Worm (Caenorhabditis elegans) whole organism, mixed stage, embryonic: Measurements from ENCODE around the gene alkb-1.

ENCODE experiments used
- cnd-1 ChIP-seq: fragments of 200-800 bp; sonication (Bioruptor generic); optimal IDR thresholded peaks from 2 replicates; lab custom pipeline; 2018; ENCODE audit warnings: mild to moderate bottlenecking, missing genetic modification characterization, missing compliant biosample characterization
- drap-1 ChIP-seq: fragments of 200-800 bp; sonication (Bioruptor generic); optimal IDR thresholded peaks from 3 replicates; lab custom pipeline; 2018; ENCODE audit warnings: mild to moderate bottlenecking, missing genetic modification characterization, missing compliant biosample characterization
- flh-1 ChIP-seq: fragments of 200-800 bp; sonication (Bioruptor generic); optimal IDR thresholded peaks from 2 replicates; lab custom pipeline; 2018; ENCODE audit warnings: mild to moderate bottlenecking, missing genetic modification characterization, moderate library complexity, missing compliant biosample characterization
- hlh-1 ChIP-seq: fragments of 150-350 bp; optimal IDR thresholded peaks from 2 replicates; lab custom pipeline; 2014; ENCODE audit warnings: missing biosample characterization, missing genetic modification reagents, missing genetic modification characterization
- lin-32 ChIP-seq: fragments of 200-800 bp; sonication (Bioruptor generic); optimal IDR thresholded peaks from 2 replicates; lab custom pipeline; 2018; ENCODE audit warnings: mild to moderate bottlenecking, missing genetic modification characterization, missing compliant biosample characterization
- lsy-2 ChIP-seq: fragments of 150-350 bp; optimal IDR thresholded peaks from 2 replicates; lab custom pipeline; 2014; ENCODE audit warnings: missing biosample characterization, missing genetic modification characterization
- mab-5 ChIP-seq: fragments of 150-350 bp; optimal IDR thresholded peaks from 2 replicates; lab custom pipeline; 2014; ENCODE audit warnings: missing biosample characterization, missing genetic modification characterization
- nhr-2 ChIP-seq: fragments of 150-350 bp; optimal IDR thresholded peaks from 2 replicates; lab custom pipeline; 2014; ENCODE audit warnings: missing biosample characterization, missing genetic modification characterization
- nhr-237 ChIP-seq: fragments of 150-350 bp; optimal IDR thresholded peaks from 2 replicates; lab custom pipeline; 2014; ENCODE audit warnings: missing biosample characterization, missing genetic modification characterization
- nhr-76 ChIP-seq: sonication (generic microtip); optimal IDR thresholded peaks from 2 replicates; lab custom pipeline; 2017; ENCODE audit warnings: missing biosample characterization, missing genetic modification characterization
- snpc-4 ChIP-seq: fragments of 150-350 bp; optimal IDR thresholded peaks from 2 replicates; lab custom pipeline; 2014; ENCODE audit warnings: missing biosample characterization, missing genetic modification characterization
- sptf-1 ChIP-seq: sonication (generic microtip); optimal IDR thresholded peaks from 2 replicates; lab custom pipeline; 2017; ENCODE audit warnings: mild to moderate bottlenecking, missing genetic modification characterization, moderate library complexity, missing compliant biosample characterization
- unc-39 ChIP-seq: fragments of 150-350 bp; optimal IDR thresholded peaks from 2 replicates; lab custom pipeline; 2014; ENCODE audit warnings: missing biosample characterization, missing genetic modification characterization
- unc-62 ChIP-seq: fragments of 150-350 bp; optimal IDR thresholded peaks from 2 replicates; lab custom pipeline; 2014; ENCODE audit warnings: missing biosample characterization, missing genetic modification reagents, missing genetic modification characterization

- TF ChIP-seq flh-1 (GFP tag; lab: Kevin White, UChicago): no peak
- TF ChIP-seq unc-62 (GFP tag; lab: Kevin White, UChicago): no peak
- no peak for TF ChIP-seq nhr-76 (tag; lab: Kevin White, UChicago)
- no peak for TF ChIP-seq nhr-237 (tag; lab: Kevin White, UChicago)
- TF ChIP-seq snpc-4 (tag; lab: Kevin White, UChicago): no peak
- TF ChIP-seq sptf-1 (tag; lab: Kevin White, UChicago): no peak
- no peak for TF ChIP-seq drap-1 (GFP tag; lab: Kevin White, UChicago)
- no peak for TF ChIP-seq lin-32
- TF ChIP-seq lsy-2 (tag; lab: Kevin White, UChicago): no peak
- TF ChIP-seq unc-39 (tag; lab: Kevin White, UChicago): no peak
- TF ChIP-seq nhr-2 (tag; lab: Kevin White, UChicago): no peak
- TF ChIP-seq mab-5: no peak
- TF ChIP-seq hlh-1 (tag; lab: Kevin White, UChicago): no peak
- no peak for TF ChIP-seq cnd-1 (tag; lab: Kevin White, UChicago)
These were observed 9.2 kb upstream of the alkb-1 start, which contains the start of the genes Y51H7C.41 and cogc-4 for ce11 chrII:1403056-1403455.
